Worm (Caenorhabditis elegans) whole organism, L4/young adult: ENCODE data around the gene F49E12.8.

Experiments
- W03F9.2 ChIP-seq: fragments of 150-350 bp; optimal IDR thresholded peaks from 2 replicates; lab custom pipeline; 2014; ENCODE audit warnings: missing biosample characterization, missing genetic modification characterization
- dao-5 ChIP-seq: sonication (generic microtip); optimal IDR thresholded peaks from 2 replicates; lab custom pipeline; 2016; ENCODE audit warnings: missing genotype, missing genetic modification characterization, moderate library complexity, missing compliant biosample characterization
- him-1 ChIP-seq: sonication (generic microtip); optimal IDR thresholded peaks from 2 replicates; lab custom pipeline; 2016; ENCODE audit warnings: missing genotype, missing genetic modification reagents, missing genetic modification characterization, missing compliant biosample characterization

DNA sequence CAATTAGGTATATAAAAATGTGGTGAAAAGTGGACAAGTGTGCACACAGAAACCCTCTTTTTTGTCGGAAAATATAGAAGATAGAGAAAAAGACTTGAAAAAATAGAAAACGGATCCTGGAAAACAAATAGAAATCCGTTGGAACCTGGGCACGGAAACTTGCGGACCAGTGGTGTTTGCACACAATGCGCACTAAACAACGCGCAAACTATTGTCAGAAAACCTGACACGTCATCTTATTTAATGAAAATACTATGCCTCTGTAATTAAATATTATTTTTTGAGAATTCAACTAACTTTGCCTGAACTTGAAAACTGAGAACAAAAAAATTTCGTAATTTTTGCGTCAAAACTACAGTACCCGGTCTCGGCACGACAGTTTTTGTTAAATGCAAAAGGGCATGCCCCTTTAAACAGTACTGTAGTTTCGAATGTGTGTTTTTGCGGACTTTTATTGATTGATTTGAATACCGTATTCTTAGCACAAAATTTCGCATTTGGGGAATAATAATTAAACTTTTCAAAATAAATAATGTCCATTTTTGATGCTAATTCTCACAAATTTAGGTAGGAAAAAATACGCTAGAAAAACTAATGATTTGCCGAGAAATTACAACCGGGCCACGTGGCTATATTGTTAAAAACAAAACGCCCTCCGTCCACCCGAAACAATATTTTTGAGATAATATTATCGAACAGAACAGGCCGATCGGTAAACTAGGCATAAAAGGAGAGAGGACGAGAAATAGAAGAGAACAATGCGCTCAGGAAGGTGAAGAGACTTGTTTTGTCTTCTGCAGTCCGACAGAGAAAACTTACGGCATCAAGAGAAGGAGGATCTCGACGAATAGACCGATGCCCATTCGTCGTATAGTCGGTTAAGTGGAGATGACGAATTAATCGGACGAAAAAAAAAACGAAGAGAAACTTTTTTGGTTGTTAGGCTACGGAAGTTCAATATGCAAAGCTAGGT lies 35.1 kb upstream of the F49E12.8 start:
- TF ChIP-seq W03F9.2 (peak; percentile 31), dao-5 (no peak), him-1 (tag; lab: Kevin White, UChicago) (no peak)
